Worm (Caenorhabditis elegans) whole organism, L4/young adult: ENCODE data around the gene Y62H9A.15.

ENCODE experiments used
- W03F9.2 ChIP-seq: fragments of 150-350 bp; optimal IDR thresholded peaks from 2 replicates; lab custom pipeline; 2014; ENCODE audit warnings: missing biosample characterization, missing genetic modification characterization
- dao-5 ChIP-seq: sonication (generic microtip); optimal IDR thresholded peaks from 2 replicates; lab custom pipeline; 2016; ENCODE audit warnings: missing genotype, missing genetic modification characterization, moderate library complexity, missing compliant biosample characterization
- him-1 ChIP-seq: sonication (generic microtip); optimal IDR thresholded peaks from 2 replicates; lab custom pipeline; 2016; ENCODE audit warnings: missing genotype, missing genetic modification reagents, missing genetic modification characterization, missing compliant biosample characterization

DNA sequence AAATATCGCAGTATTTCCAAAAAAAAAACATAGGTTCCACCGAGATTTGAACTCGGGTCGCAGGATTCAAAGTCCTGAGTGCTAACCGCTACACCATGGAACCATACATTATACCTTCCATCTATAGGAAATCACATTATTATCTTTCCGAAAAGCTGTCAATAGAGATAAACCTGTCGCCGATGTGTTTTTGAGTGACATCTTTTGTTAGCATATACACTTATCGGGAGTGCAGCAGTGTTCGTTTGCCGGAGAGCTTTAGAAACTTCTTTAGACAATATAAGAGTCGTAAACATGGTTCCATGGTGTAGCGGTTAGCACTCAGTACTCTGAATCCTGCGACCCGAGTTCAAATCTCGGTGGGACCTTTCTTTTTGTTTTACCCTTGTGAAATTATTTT is 37.7 kb downstream of the Y62H9A.15 start:
- TF ChIP-seq him-1 (tag; lab: Kevin White, UChicago), result no peak
- TF ChIP-seq W03F9.2 (tag; lab: Kevin White, UChicago), result no peak
- TF ChIP-seq dao-5 (tag; lab: Kevin White, UChicago), result peak; percentile 11
